Fruit fly (Drosophila melanogaster) whole organism, prepupa: ENCODE data around the gene cact.

Experiments
- Blimp-1 ChIP-seq: fragments of 200-800 bp; sonication (Bioruptor generic); optimal IDR thresholded peaks from 3 replicates; lab custom pipeline; 2017; ENCODE audit warnings: missing biosample characterization, missing genetic modification characterization, mild to moderate bottlenecking, moderate library complexity, missing genetic modification reagents
- CG10669 ChIP-seq: fragments of 200-800 bp; sonication (Bioruptor generic); optimal IDR thresholded peaks from 3 replicates; lab custom pipeline; 2018; ENCODE audit warnings: missing biosample characterization, mild to moderate bottlenecking, missing genetic modification characterization, moderate library complexity
- CG11762 ChIP-seq: fragments of 200-800 bp; sonication (Bioruptor generic); optimal IDR thresholded peaks from 3 replicates; lab custom pipeline; 2016; ENCODE audit warnings: missing biosample characterization, missing genetic modification characterization; ENCODE audit not compliant: insufficient read depth
- CG15336 ChIP-seq: fragments of 200-800 bp; sonication (Bioruptor generic); IDR thresholded peaks from 2 replicates; pipeline ENCODE4 v1.3.6; 2022; ENCODE audit warnings: missing biosample characterization, missing genetic modification characterization
- CG1621 ChIP-seq: fragments of 200-800 bp; sonication (Bioruptor generic); optimal IDR thresholded peaks from 3 replicates; lab custom pipeline; 2018; ENCODE audit warnings: missing biosample characterization, mild to moderate bottlenecking, missing genetic modification characterization
- CG3032 ChIP-seq: fragments of 200-800 bp; optimal IDR thresholded peaks from 2 replicates; lab custom pipeline; 2019; ENCODE audit warnings: missing biosample characterization, mild to moderate bottlenecking, missing genetic modification characterization, moderate library complexity
- CG31627 ChIP-seq: fragments of 200-800 bp; sonication (Bioruptor generic); optimal IDR thresholded peaks from 3 replicates; lab custom pipeline; 2016; ENCODE audit warnings: missing biosample characterization, missing genetic modification characterization
- CG34406 ChIP-seq: fragments of 200-800 bp; sonication (Bioruptor generic); optimal IDR thresholded peaks from 3 replicates; lab custom pipeline; 2016; ENCODE audit warnings: missing biosample characterization, missing genetic modification characterization
- CG4318 ChIP-seq: fragments of 200-800 bp; sonication (Bioruptor generic); optimal IDR thresholded peaks from 3 replicates; lab custom pipeline; 2017; ENCODE audit warnings: missing biosample characterization, mild to moderate bottlenecking, missing genetic modification characterization
- CG6163 ChIP-seq: fragments of 200-800 bp; sonication (Bioruptor generic); IDR thresholded peaks from 3 replicates; pipeline ENCODE4 v1.3.6; 2022; ENCODE audit warnings: missing biosample characterization, missing genetic modification characterization
- CG6276 ChIP-seq: fragments of 200-800 bp; sonication (Bioruptor generic); optimal IDR thresholded peaks from 2 replicates; lab custom pipeline; 2017; ENCODE audit warnings: missing biosample characterization, mild to moderate bottlenecking, missing genetic modification characterization
- CG6792 ChIP-seq: fragments of 200-800 bp; sonication (Bioruptor generic); optimal IDR thresholded peaks from 3 replicates; lab custom pipeline; 2016; ENCODE audit warnings: missing biosample characterization, missing genetic modification characterization
- CG6854 ChIP-seq: fragments of 200-800 bp; sonication (Bioruptor generic); optimal IDR thresholded peaks from 2 replicates; lab custom pipeline; 2017; ENCODE audit warnings: missing biosample characterization, mild to moderate bottlenecking, missing genetic modification characterization
- CG7368 ChIP-seq: fragments of 200-800 bp; sonication (Bioruptor generic); optimal IDR thresholded peaks from 3 replicates; lab custom pipeline; 2016; ENCODE audit warnings: missing biosample characterization, missing genetic modification characterization
- CG8319 ChIP-seq: fragments of 200-800 bp; sonication (Bioruptor generic); optimal IDR thresholded peaks from 3 replicates; lab custom pipeline; 2016; ENCODE audit warnings: missing biosample characterization, missing genetic modification characterization
- CG8632 ChIP-seq: fragments of 200-800 bp; sonication (Bioruptor generic); optimal IDR thresholded peaks from 3 replicates; lab custom pipeline; 2016; ENCODE audit warnings: missing biosample characterization, missing genetic modification characterization
- CG9139 ChIP-seq: fragments of 200-800 bp; sonication (Bioruptor generic); optimal IDR thresholded peaks from 3 replicates; lab custom pipeline; 2017; ENCODE audit warnings: missing biosample characterization, mild to moderate bottlenecking, missing genetic modification characterization
- Eip75B ChIP-seq: fragments of 200-800 bp; sonication (Bioruptor generic); optimal IDR thresholded peaks from 3 replicates; lab custom pipeline; 2016; ENCODE audit warnings: missing biosample characterization, missing genetic modification characterization
- Eip78C ChIP-seq: fragments of 200-800 bp; sonication (Bioruptor generic); peaks from one replicate; lab custom pipeline; 2016; ENCODE audit warnings: missing biosample characterization, missing genetic modification characterization
- Eip93F ChIP-seq: fragments of 200-800 bp; sonication (Bioruptor generic); optimal IDR thresholded peaks from 2 replicates; lab custom pipeline; 2016; ENCODE audit warnings: missing biosample characterization, mild to moderate bottlenecking, missing genetic modification characterization
- Ets21C ChIP-seq: fragments of 200-800 bp; sonication (Bioruptor generic); optimal IDR thresholded peaks from 3 replicates; lab custom pipeline; 2016; ENCODE audit warnings: missing biosample characterization, missing genetic modification characterization
- Gug ChIP-seq: fragments of 200-800 bp; sonication (Bioruptor generic); IDR thresholded peaks from 2 replicates; pipeline ENCODE4 v1.3.6; 2022; ENCODE audit warnings: missing biosample characterization, missing genetic modification characterization
- Hr39 ChIP-seq: fragments of 200-800 bp; sonication (Bioruptor generic); optimal IDR thresholded peaks from 2 replicates; lab custom pipeline; 2016; ENCODE audit warnings: missing biosample characterization, missing genetic modification characterization
- Hr4 ChIP-seq: fragments of 200-800 bp; sonication (Bioruptor generic); optimal IDR thresholded peaks from 3 replicates; lab custom pipeline; 2016; ENCODE audit warnings: missing biosample characterization, missing genetic modification characterization
- Lpt ChIP-seq: fragments of 200-800 bp; sonication (Bioruptor generic); optimal IDR thresholded peaks from 3 replicates; lab custom pipeline; 2016; ENCODE audit warnings: missing biosample characterization, missing genetic modification characterization
- Met ChIP-seq: fragments of 200-800 bp; sonication (Bioruptor generic); optimal IDR thresholded peaks from 3 replicates; lab custom pipeline; 2016; ENCODE audit warnings: missing biosample characterization, missing genetic modification characterization
- OdsH ChIP-seq: fragments of 200-800 bp; sonication (Bioruptor generic); optimal IDR thresholded peaks from 3 replicates; lab custom pipeline; 2016; ENCODE audit warnings: missing biosample characterization, missing genetic modification characterization
- Smox ChIP-seq: fragments of 200-800 bp; sonication (Bioruptor generic); optimal IDR thresholded peaks from 3 replicates; lab custom pipeline; 2016; ENCODE audit warnings: missing biosample characterization, missing genetic modification characterization
- Sox102F ChIP-seq: fragments of 200-800 bp; sonication (Bioruptor generic); optimal IDR thresholded peaks from 2 replicates; lab custom pipeline; 2016; ENCODE audit warnings: missing biosample characterization, mild to moderate bottlenecking, missing genetic modification characterization
- Sox14 ChIP-seq: fragments of 200-800 bp; sonication (Bioruptor generic); optimal IDR thresholded peaks from 3 replicates; lab custom pipeline; 2016; ENCODE audit warnings: missing biosample characterization, missing genetic modification characterization
- cyc ChIP-seq: fragments of 200-800 bp; sonication (Bioruptor generic); optimal IDR thresholded peaks from 3 replicates; lab custom pipeline; 2016; ENCODE audit warnings: missing biosample characterization, missing genetic modification characterization
- dac ChIP-seq: fragments of 200-800 bp; sonication (Bioruptor generic); optimal IDR thresholded peaks from 2 replicates; lab custom pipeline; 2017; ENCODE audit warnings: missing biosample characterization, mild to moderate bottlenecking, missing genetic modification characterization
- dsx ChIP-seq: fragments of 200-800 bp; optimal IDR thresholded peaks from 3 replicates; lab custom pipeline; 2019; ENCODE audit warnings: missing biosample characterization, mild to moderate bottlenecking, missing genetic modification characterization, moderate library complexity; ENCODE audit not compliant: poor library complexity, severe bottlenecking
- eg ChIP-seq: fragments of 200-800 bp; sonication (Bioruptor generic); IDR thresholded peaks from 3 replicates; pipeline ENCODE4 v1.3.6; 2022; ENCODE audit warnings: missing biosample characterization, missing genetic modification characterization
- esn ChIP-seq: fragments of 200-800 bp; sonication (Bioruptor generic); optimal IDR thresholded peaks from 2 replicates; lab custom pipeline; 2016; ENCODE audit warnings: missing biosample characterization, mild to moderate bottlenecking, missing genetic modification characterization, moderate library complexity
- fd59A ChIP-seq: fragments of 200-800 bp; sonication (Bioruptor generic); optimal IDR thresholded peaks from 2 replicates; lab custom pipeline; 2017; ENCODE audit warnings: missing biosample characterization, mild to moderate bottlenecking, missing genetic modification characterization, missing genetic modification reagents
- lz ChIP-seq: fragments of 200-800 bp; sonication (Bioruptor generic); optimal IDR thresholded peaks from 3 replicates; lab custom pipeline; 2016; ENCODE audit warnings: missing biosample characterization, missing genetic modification characterization
- net ChIP-seq: fragments of 200-800 bp; sonication (Bioruptor generic); optimal IDR thresholded peaks from 3 replicates; lab custom pipeline; 2016; ENCODE audit warnings: missing biosample characterization, missing genetic modification characterization
- salr ChIP-seq, 2 experiments: fragments of 200-800 bp; sonication (Bioruptor generic); optimal IDR thresholded peaks; 3 replicates each; lab custom pipeline; 2016 to 2018; ENCODE audit warnings: missing biosample characterization in 2 of 2, missing genetic modification characterization in 2 of 2, mild to moderate bottlenecking in 1 of 2
- ss ChIP-seq, 2 experiments: fragments of 200-800 bp; sonication (Bioruptor generic); optimal IDR thresholded peaks; 2 replicates in 1 of 2; 3 replicates in 1 of 2; lab custom pipeline; 2017 to 2018; ENCODE audit warnings: mild to moderate bottlenecking in 2 of 2, missing biosample characterization in 2 of 2, missing genetic modification characterization in 2 of 2, moderate library complexity in 1 of 2
- svp ChIP-seq: fragments of 200-800 bp; sonication (Bioruptor generic); peaks from one replicate; lab custom pipeline; 2016; ENCODE audit warnings: missing biosample characterization, missing genetic modification characterization
- topi ChIP-seq: fragments of 200-800 bp; sonication (Bioruptor generic); optimal IDR thresholded peaks from 3 replicates; lab custom pipeline; 2016; ENCODE audit warnings: missing biosample characterization, missing genetic modification characterization
- vri ChIP-seq: fragments of 200-800 bp; sonication (Bioruptor generic); optimal IDR thresholded peaks from 3 replicates; lab custom pipeline; 2016; ENCODE audit warnings: missing biosample characterization, mild to moderate bottlenecking, missing genetic modification characterization

cact gene

dm6 chr2L:16285692-16286359, 40.2 kb downstream of the cact start (continued):
- TF ChIP-seq dsx (GFP tag; lab: Kevin White, UChicago) (peak; percentile 75), CG8319 (GFP tag; lab: Kevin White, UChicago) (peak; percentile 77), Eip78C (GFP tag; lab: Kevin White, UChicago) (peak; percentile 97), lz (GFP tag; lab: Kevin White, UChicago) (peak; percentile 90), CG31627 (GFP tag; lab: Kevin White, UChicago) (peak; percentile 94), CG1621 (peak; percentile 83), CG7368 (GFP tag; lab: Kevin White, UChicago) (peak; percentile 93), vri (GFP tag; lab: Kevin White, UChicago) (peak; percentile 85), Gug (GFP tag; lab: Robert Waterston, UW) (no peak), Eip93F (GFP tag; lab: Kevin White, UChicago) (peak; percentile 82), Lpt (peak; percentile 74), CG10669 (peak; percentile 87), svp (GFP tag; lab: Kevin White, UChicago) (peak; percentile 95), Met (GFP tag; lab: Kevin White, UChicago) (peak; percentile 92), Blimp-1 (GFP tag; lab: Kevin White, UChicago) (peak; percentile 71), CG3032 (tag; lab: Kevin White, UChicago) (peak; percentile 87), CG4318 (peak; percentile 63), fd59A (peak; percentile 72), CG6792 (GFP tag; lab: Kevin White, UChicago) (peak; percentile 85), OdsH (GFP tag; lab: Kevin White, UChicago) (peak; percentile 91), CG11762 (GFP tag; lab: Kevin White, UChicago) (peak; percentile 84), CG9139 (GFP tag; lab: Kevin White, UChicago) (peak; percentile 31), Smox (GFP tag; lab: Kevin White, UChicago) (peak; percentile 91), cyc (peak; percentile 92), Hr4 (GFP tag; lab: Kevin White, UChicago) (peak; percentile 87), CG34406 (GFP tag; lab: Kevin White, UChicago) (peak; percentile 86)

DNA sequence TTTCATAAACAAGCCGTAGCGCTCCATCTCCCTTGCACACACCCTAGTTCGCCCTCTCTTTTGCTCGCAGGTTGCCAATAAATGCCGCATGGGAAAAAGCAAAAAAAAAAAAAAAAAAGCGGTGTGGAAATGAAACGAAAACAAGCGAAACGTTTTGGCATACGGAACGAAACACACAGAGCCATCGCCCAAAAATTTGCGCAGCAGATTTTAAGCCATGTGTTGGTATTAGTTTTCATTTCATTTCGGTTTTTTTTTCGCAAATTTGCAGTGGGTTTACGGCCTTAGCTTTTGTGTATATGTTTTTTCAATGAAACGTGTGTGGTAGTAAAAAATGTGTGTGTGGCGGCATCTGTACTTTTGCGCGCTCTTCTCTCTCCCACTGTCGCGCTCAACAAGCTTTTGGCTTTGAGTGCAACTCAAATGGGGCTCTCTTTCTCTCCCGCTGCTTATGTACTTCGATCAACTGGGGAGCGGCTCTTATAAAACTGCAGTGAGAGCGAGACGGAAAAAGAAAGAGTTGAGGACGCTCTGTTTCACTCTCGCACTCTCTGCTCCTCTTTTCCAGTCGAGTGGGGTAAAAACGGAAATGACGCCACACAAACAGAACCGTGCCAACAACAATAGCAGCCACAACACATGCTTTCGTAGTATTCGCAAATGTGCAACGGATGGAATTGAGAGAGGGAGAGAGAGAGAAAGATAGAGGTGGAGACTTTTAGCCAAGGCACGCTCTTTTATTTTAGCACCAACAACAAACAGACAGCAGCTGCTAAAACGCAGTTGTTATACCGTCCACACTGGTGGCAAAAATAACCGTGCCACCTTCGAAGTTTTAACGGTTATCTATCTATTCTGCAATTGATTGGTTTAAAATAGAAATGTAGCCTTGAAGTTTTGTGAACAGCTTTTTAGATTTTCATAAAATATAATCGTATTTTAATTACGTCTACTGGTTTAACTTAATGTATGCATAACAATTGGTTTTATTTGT, 41.4 kb downstream of the cact start:
- TF ChIP-seq vri (GFP tag; lab: Kevin White, UChicago) (peak; percentile 85), Met (GFP tag; lab: Kevin White, UChicago) (peak; percentile 67), ss (GFP tag; optimal IDR thresholded peaks at IDR 0.05; lab: Kevin White, UChicago) (peak in 1 of 2 experiments; percentile 69), CG6276 (GFP tag; lab: Kevin White, UChicago) (peak; percentile 58), Smox (GFP tag; lab: Kevin White, UChicago) (peak; percentile 75), eg (GFP tag; lab: Robert Waterston, UW) (no peak), Sox102F (GFP tag; lab: Kevin White, UChicago) (peak; percentile 75), Blimp-1 (GFP tag; lab: Kevin White, UChicago) (peak; percentile 53), net (GFP tag; lab: Kevin White, UChicago) (peak; percentile 47), esn (GFP tag; lab: Kevin White, UChicago) (peak; percentile 74), Sox14 (GFP tag; lab: Kevin White, UChicago) (peak; percentile 82), CG7368 (GFP tag; lab: Kevin White, UChicago) (peak; percentile 76), CG6854 (GFP tag; lab: Kevin White, UChicago) (peak; percentile 84), cyc (peak; percentile 58), Eip93F (GFP tag; lab: Kevin White, UChicago) (peak; percentile 6), topi (peak; percentile 67), CG31627 (GFP tag; lab: Kevin White, UChicago) (peak; percentile 68), Eip75B (GFP tag; lab: Kevin White, UChicago) (peak; percentile 58), salr (GFP tag; optimal IDR thresholded peaks at IDR 0.05; lab: Kevin White, UChicago) (peak; percentile 38 to 55), CG6163 (no peak), dac (GFP tag; lab: Kevin White, UChicago) (no peak), CG9139 (GFP tag; lab: Kevin White, UChicago) (peak; percentile 39), CG1621 (peak; percentile 28), CG8632 (GFP tag; lab: Kevin White, UChicago) (peak; percentile 44), svp (GFP tag; lab: Kevin White, UChicago) (peak; percentile 74), OdsH (GFP tag; lab: Kevin White, UChicago) (peak; percentile 76), Hr39 (peak; percentile 74), lz (GFP tag; lab: Kevin White, UChicago) (peak; percentile 75), dsx (GFP tag; lab: Kevin White, UChicago) (peak; percentile 65), CG10669 (peak; percentile 29), fd59A (peak; percentile 11), CG15336 (GFP tag; lab: Robert Waterston, UW) (no peak), Ets21C (peak; percentile 49), CG11762 (GFP tag; lab: Kevin White, UChicago) (peak; percentile 54)
